Worm (Caenorhabditis elegans): ENCODE results near the gene tag-307.
A peak's percentile ranks its signal among the peaks of the same experiment; 100 is the strongest.

Gene tag-307

DNA sequence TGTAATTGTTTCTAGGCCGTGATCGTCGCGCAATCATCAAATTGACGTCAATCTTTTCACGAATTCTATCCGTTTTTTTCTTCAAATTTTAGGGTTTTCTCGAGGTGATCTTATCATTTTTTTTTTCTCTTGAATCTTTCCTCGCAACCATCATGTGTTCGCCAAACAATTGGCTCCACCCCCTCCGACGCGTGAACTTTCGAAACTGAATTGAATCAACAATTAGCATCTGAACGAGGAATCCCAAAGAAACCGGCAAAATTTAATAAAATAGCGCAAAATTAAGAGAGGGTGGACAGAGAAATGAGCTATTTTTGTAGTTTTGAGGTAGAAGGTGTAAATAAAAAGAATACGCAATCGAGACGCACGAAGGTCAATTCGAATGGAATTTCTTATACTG lies 15.7 kb upstream of the tag-307 start:
- TF ChIP-seq unc-62 (GFP tag; optimal IDR thresholded peaks at IDR 0.05), result no peak

DNA sequence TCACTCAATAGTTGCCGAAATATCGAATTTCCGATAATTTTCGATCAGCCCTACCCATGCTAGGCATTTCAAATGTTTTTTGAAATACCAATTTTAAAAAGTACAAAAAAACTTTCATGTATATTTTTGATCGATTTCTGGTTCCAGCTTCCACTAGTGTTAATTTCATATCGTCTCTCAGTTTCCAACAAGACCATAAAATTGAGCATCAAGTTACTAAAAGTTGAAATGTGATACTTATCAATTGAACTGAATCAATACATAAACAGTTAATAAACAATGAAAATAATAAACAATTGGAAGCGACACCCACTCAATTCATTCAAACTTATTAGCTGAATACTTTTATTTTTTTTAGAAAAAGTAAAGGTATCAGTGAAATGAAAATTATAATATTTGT lies 9.1 kb upstream of the tag-307 start, which contains the start of gene cup-4:
cup-4 (plus strand) TSS at position 301 of the 400 bp plus-strand sequence.
- no peak for TF ChIP-seq unc-62 (GFP tag; optimal IDR thresholded peaks at IDR 0.05)

- no peak for TF ChIP-seq unc-62 (GFP tag; optimal IDR thresholded peaks at IDR 0.05)
Observed at ce11 chrIII:7865238-7865761, 8.3 kb upstream of the tag-307 start, which contains the start of gene slc-17.3. Gene slc-17.3, minus strand, starts transcription at chrIII:7865288.

- no peak for TF ChIP-seq unc-62 (GFP tag; optimal IDR thresholded peaks at IDR 0.05)
Observed at ce11 chrIII:7861535-7862120, 4.6 kb upstream of the tag-307 start, which contains the start of gene snr-5. Gene snr-5, plus strand, starts transcription at chrIII:7862070.

DNA sequence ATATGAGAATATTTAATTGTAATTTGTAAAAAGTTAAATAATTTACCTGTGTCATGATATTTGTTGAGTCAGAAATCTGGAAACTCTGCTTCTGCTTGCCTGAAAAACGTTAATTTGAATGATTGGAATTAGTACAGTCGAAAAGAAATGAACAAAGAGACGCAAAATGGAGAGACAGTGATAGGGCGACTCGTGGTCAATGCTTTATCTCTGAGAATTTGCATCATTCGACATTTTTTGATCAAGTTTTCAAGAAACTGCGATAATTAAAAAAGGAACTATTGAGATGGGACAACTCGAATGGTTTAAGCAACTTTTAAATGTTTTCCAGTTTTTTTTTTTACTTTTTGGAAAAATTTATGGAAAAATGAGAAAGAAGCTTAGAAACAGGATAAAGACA lies 3.8 kb upstream of the tag-307 start, which contains the start of gene cuc-1:
cuc-1 (minus strand) TSS at position 101 of the 400 bp plus-strand sequence.
- no peak for TF ChIP-seq unc-62 (GFP tag; optimal IDR thresholded peaks at IDR 0.05)

DNA sequence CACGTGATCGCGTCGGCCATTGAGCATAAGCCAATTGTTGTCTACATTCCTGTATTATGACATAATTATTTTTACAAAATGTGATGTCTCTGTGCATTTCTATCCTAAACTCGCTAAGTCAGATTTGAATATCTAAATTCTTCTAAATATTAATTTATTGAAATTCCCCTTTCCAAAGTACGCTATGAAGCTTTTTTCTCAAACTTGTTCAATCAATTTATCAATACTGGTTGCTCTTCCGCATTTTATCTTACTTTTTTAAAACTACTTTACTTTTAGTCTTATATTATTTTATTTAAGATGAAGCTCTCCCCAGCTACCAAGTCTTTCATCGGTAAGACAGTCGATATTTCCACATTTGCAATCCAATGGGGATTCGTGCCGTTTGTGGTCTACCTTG lies 2.3 kb upstream of the tag-307 start, which contains the start of gene tomm-7:
tomm-7 (plus strand) TSS at position 301 of the 400 bp plus-strand sequence.
- TF ChIP-seq unc-62 (GFP tag; optimal IDR thresholded peaks at IDR 0.05), result no peak

DNA sequence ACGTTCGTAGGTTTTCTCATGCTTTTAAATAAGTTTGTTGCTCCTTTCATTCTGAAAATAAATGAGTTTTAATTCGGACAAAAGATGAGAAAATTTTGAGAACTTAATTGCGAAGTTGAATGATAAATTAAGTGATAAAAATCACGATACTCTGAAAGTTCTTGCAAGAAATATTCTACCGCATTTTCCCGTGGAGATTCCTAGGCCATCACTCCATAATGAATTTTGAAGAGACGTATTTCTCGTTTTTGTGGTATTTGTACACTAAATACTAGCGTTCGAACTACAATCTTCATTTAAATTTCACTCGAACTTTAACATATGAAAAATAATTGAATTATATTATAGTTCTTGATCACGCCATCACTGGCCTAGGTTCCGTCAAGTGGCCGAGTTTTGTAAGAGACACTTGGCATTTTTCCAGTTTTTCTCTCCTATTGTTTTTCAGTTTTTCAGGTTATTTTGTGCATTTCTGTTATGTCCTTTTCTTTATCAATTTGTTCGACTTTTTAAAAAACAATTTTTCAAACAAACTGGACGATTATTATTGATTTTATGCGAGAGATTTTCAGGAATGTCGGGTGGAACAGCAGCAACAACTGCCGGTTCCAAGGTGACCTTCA lies 1.5 kb upstream of the tag-307 start, which contains the start of the genes coq-5 and ufm-1:
coq-5 (minus strand) TSS at position 51 of the 623 bp plus-strand sequence.
ufm-1 (plus strand) TSS at position 573 of the 623 bp plus-strand sequence.
- TF ChIP-seq unc-62 (GFP tag; optimal IDR thresholded peaks at IDR 0.05), result no peak

DNA sequence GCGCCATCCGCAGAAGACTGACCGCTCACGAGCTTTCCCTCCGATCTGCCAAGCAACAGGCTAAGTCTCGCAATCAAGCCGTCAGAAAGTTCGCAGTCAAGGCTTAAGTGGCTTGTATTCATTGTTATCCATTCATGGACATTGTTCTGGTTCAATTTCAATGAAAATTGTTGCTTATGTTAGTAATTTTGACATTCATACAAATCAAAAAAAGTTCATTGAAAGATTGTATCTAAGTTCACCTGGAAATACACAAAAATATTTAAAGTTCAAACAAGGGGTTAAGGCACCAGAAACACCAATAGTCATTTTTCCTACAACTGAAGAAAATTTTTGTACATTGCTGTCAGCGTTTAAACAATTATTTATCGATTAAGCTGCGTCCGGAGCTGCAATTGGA lies 1.6 kb downstream of the tag-307 start:
- no peak for TF ChIP-seq unc-62 (GFP tag; optimal IDR thresholded peaks at IDR 0.05)

DNA sequence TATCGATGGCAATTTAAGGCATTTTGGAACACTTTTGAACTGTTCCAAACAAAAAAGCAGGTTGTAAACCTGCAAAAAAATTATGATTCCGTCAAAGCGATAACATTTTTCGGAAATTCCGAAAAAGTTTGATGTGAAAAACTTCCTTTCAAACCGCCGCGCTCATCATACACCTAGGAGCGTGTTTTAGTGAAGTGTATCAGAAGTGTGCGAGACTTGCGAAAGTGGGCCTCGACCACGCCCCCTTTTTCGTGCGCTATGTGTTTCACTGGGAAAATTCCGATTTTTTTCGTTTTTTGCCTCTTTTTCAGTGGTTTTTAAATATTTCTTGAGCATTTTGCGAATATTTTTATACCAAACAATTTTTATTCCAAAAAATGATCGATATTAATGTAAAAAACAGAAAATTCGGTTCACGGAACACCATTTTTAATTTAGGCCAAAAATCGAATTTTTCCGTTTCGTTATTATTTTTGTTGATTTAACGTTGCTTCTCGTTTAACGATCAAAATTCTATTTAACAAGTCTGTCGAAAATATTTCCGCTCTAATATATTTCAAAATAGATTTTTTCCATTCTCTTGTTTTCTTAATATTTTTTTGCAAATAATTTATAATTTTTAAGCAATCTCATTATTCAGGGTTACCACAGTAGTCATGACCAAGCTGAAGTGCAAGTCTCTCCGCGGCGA lies 2.4 kb downstream of the tag-307 start, which contains the start of gene rpl-35:
rpl-35 (plus strand) TSS at position 641 of the 691 bp plus-strand sequence.
- TF ChIP-seq unc-62 (GFP tag; optimal IDR thresholded peaks at IDR 0.05), result peak; percentile 38

- TF ChIP-seq unc-62 (GFP tag; optimal IDR thresholded peaks at IDR 0.05), result no peak
Observed at ce11 chrIII:7848173-7848572, 8.9 kb downstream of the tag-307 start.

DNA sequence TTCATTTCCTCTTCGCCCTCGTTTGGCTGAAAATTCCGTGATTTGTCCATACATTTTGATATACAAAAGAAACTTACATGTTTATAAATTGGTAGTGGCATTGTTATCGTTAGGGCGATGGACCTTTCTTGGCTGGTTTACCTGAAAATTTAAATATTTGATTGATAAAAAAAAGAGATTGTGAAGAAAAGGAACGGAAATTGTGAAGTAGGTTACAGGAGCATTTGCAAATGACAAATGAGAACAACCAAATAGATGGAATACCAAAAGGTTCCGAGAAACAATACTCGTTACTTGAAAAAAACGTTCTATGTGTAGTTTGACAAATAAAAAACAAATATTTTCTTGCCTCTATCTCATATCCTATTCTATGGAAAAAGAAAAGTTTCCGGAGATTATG lies 13.5 kb downstream of the tag-307 start, which contains the start of gene ZK652.8:
ZK652.8 (minus strand) TSS at position 101 of the 400 bp plus-strand sequence.
- TF ChIP-seq unc-62 (GFP tag; optimal IDR thresholded peaks at IDR 0.05), result no peak

ce11 chrIII:7838907-7839642 lies 18.0 kb downstream of the tag-307 start, which contains the start of gene ceh-23:
Gene ceh-23, plus strand, starts transcription at chrIII:7839592.
- no peak for TF ChIP-seq unc-62 (GFP tag; optimal IDR thresholded peaks at IDR 0.05)

- no peak for TF ChIP-seq unc-62 (GFP tag; optimal IDR thresholded peaks at IDR 0.05)
Observed at ce11 chrIII:7837567-7837966, 19.5 kb downstream of the tag-307 start.

DNA sequence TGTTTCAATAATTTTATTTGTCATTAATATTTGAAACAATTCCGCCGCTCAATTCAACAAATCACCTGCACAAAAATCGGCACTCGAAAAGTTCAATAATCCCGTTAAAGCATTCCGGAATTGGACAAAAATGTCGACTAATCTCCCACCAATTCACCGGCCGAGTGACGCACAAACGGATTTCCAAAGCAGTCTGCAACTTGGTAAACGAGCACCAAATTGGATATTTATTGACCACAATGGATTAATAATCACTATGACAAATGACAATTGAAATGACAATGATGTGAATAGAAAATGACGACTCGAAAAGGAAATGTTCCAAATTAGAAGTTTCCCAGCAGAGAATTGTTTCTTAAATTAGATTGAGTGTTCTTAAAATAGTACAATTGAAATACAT lies 21.4 kb downstream of the tag-307 start:
- TF ChIP-seq unc-62 (GFP tag; optimal IDR thresholded peaks at IDR 0.05), result no peak

- TF ChIP-seq unc-62 (GFP tag; optimal IDR thresholded peaks at IDR 0.05), result no peak
Observed at ce11 chrIII:7834848-7835247, 22.2 kb downstream of the tag-307 start.

All from whole organism, dauer.